Worm (Caenorhabditis elegans) whole organism, L4 larva: ENCODE measurements around the gene F44F4.15.
A peak's percentile ranks its signal among the peaks of the same experiment; 100 is the strongest.

ENCODE experiments used
- F26F4.8 ChIP-seq: fragments of 200-800 bp; sonication (Bioruptor generic); conservative IDR thresholded peaks from 2 replicates; pipeline ENCODE4 v1.3.6; 2022; ENCODE audit warnings: missing genetic modification characterization, missing compliant biosample characterization
- F44E2.7 ChIP-seq: fragments of 200-800 bp; sonication (Bioruptor generic); IDR thresholded peaks from 2 replicates; pipeline ENCODE4 v2.1.2; 2022; ENCODE audit warnings: missing genetic modification characterization, missing compliant biosample characterization
- T20F7.1 ChIP-seq: fragments of 200-800 bp; sonication (Bioruptor generic); optimal IDR thresholded peaks from 2 replicates; lab custom pipeline; 2018; ENCODE audit warnings: mild to moderate bottlenecking, missing genetic modification characterization, missing compliant biosample characterization
- Y105C5A.15 ChIP-seq: fragments of 200-800 bp; sonication (Bioruptor generic); IDR thresholded peaks from 2 replicates; pipeline ENCODE4 v1.3.6; 2022; ENCODE audit warnings: missing genetic modification characterization, missing compliant biosample characterization
- ZK337.2 ChIP-seq: fragments of 200-800 bp; sonication (Bioruptor generic); IDR thresholded peaks from 2 replicates; pipeline ENCODE4 v1.3.6; 2022; ENCODE audit warnings: missing genetic modification reagents, missing genetic modification characterization, missing compliant biosample characterization
- ZK546.5 ChIP-seq, 2 experiments: sonication (generic microtip); optimal IDR thresholded peaks; 2 replicates each; lab custom pipeline; 2017; ENCODE audit warnings: missing biosample characterization in 2 of 2, missing genetic modification characterization in 2 of 2
- aha-1 ChIP-seq: fragments of 150-350 bp; peaks from one replicate; lab custom pipeline; 2014; ENCODE audit warnings: missing biosample characterization, missing genetic modification characterization
- aly-2 ChIP-seq: sonication (generic microtip); optimal IDR thresholded peaks from 2 replicates; lab custom pipeline; 2018; ENCODE audit warnings: missing biosample characterization, missing genetic modification characterization
- ama-1 ChIP-seq: fragments of 150-350 bp; optimal IDR thresholded peaks from 2 replicates; lab custom pipeline; 2014; ENCODE audit warnings: inconsistent platforms, mixed read lengths
- attf-4 ChIP-seq: sonication (generic microtip); optimal IDR thresholded peaks from 3 replicates; lab custom pipeline; 2017; ENCODE audit warnings: missing biosample characterization, missing genetic modification characterization
- ceh-20 ChIP-seq: fragments of 200-800 bp; sonication (Bioruptor generic); IDR thresholded peaks from 2 replicates; pipeline ENCODE4 v1.3.6; 2022; ENCODE audit warnings: missing genetic modification reagents, missing genetic modification characterization, missing compliant biosample characterization
- ceh-44 ChIP-seq: fragments of 200-800 bp; sonication (Bioruptor generic); IDR thresholded peaks from 2 replicates; pipeline ENCODE4 v1.3.6; 2022; ENCODE audit warnings: missing genetic modification reagents, missing genetic modification characterization, missing compliant biosample characterization
- cey-2 ChIP-seq: sonication (generic microtip); optimal IDR thresholded peaks from 3 replicates; lab custom pipeline; 2017; ENCODE audit warnings: missing genetic modification characterization, mild to moderate bottlenecking, missing compliant biosample characterization, antibody characterized with exemption, borderline replicate concordance; ENCODE audit not compliant: insufficient read depth
- daf-16 ChIP-seq, 3 experiments: sonication (generic microtip); optimal IDR thresholded peaks; 2 replicates each; lab custom pipeline; 2016 to 2017; ENCODE audit warnings: missing genetic modification characterization in 3 of 3, missing genetic modification reagents in 3 of 3, mild to moderate bottlenecking in 2 of 3, missing compliant biosample characterization in 2 of 3, missing biosample characterization in 1 of 3, moderate library complexity in 1 of 3
- daf-8 ChIP-seq: fragments of 200-800 bp; sonication (Bioruptor generic); IDR thresholded peaks from 2 replicates; pipeline ENCODE4 v1.3.6; 2022; ENCODE audit warnings: missing genetic modification characterization, missing compliant biosample characterization
- duxl-1 ChIP-seq: sonication (generic microtip); optimal IDR thresholded peaks from 2 replicates; lab custom pipeline; 2016; ENCODE audit warnings: mild to moderate bottlenecking, missing genetic modification characterization, moderate library complexity, missing compliant biosample characterization; ENCODE audit not compliant: poor library complexity
- dve-1 ChIP-seq: sonication (generic microtip); optimal IDR thresholded peaks from 2 replicates; lab custom pipeline; 2017; ENCODE audit warnings: antibody characterized with exemption, mild to moderate bottlenecking, missing genetic modification characterization, missing compliant biosample characterization; ENCODE audit not compliant: insufficient read depth
- egl-27 ChIP-seq: sonication (generic microtip); optimal IDR thresholded peaks from 3 replicates; lab custom pipeline; 2017; ENCODE audit warnings: missing biosample characterization, missing genetic modification reagents, missing genetic modification characterization
- hif-1 ChIP-seq, 2 experiments: sonication (generic microtip); optimal IDR thresholded peaks; 2 replicates each; lab custom pipeline; 2016 to 2017; ENCODE audit warnings: missing compliant biosample characterization in 2 of 2, missing genetic modification characterization in 2 of 2, missing genetic modification reagents in 2 of 2, missing genotype in 2 of 2, mild to moderate bottlenecking in 1 of 2
- hlh-30 ChIP-seq: sonication (generic microtip); optimal IDR thresholded peaks from 2 replicates; lab custom pipeline; 2017; ENCODE audit warnings: antibody characterized with exemption, mild to moderate bottlenecking, missing genetic modification characterization, missing compliant biosample characterization; ENCODE audit not compliant: insufficient read depth
- lim-7 ChIP-seq: fragments of 200-800 bp; sonication (Bioruptor generic); IDR thresholded peaks from 2 replicates; pipeline ENCODE4 v1.3.6; 2022; ENCODE audit warnings: missing genetic modification characterization, missing compliant biosample characterization
- lin-1 ChIP-seq: fragments of 200-800 bp; sonication (Bioruptor generic); IDR thresholded peaks from 2 replicates; pipeline ENCODE4 v1.3.6; 2022; ENCODE audit warnings: missing genetic modification reagents, missing genetic modification characterization, missing compliant biosample characterization
- lin-13 ChIP-seq: fragments of 150-350 bp; optimal IDR thresholded peaks from 2 replicates; lab custom pipeline; 2014; ENCODE audit warnings: missing biosample characterization, missing genetic modification reagents, missing genetic modification characterization
- lin-38 ChIP-seq: fragments of 200-800 bp; sonication (Bioruptor generic); IDR thresholded peaks from 2 replicates; pipeline ENCODE4 v1.3.6; 2022; ENCODE audit warnings: missing genetic modification reagents, missing genetic modification characterization, missing compliant biosample characterization
- lir-3 ChIP-seq: sonication (generic microtip); optimal IDR thresholded peaks from 2 replicates; lab custom pipeline; 2016; ENCODE audit warnings: mild to moderate bottlenecking, missing genetic modification characterization, missing compliant biosample characterization
- madf-5 ChIP-seq, 2 experiments: fragments of 200-800 bp; sonication (Bioruptor generic); IDR thresholded peaks; 2 replicates each; pipeline ENCODE4 v1.3.6; 2022; ENCODE audit warnings: missing compliant biosample characterization in 2 of 2, missing genetic modification characterization in 2 of 2
- madf-9 ChIP-seq: fragments of 200-800 bp; sonication (Bioruptor generic); conservative IDR thresholded peaks from 2 replicates; pipeline ENCODE4 v1.3.6; 2022; ENCODE audit warnings: missing genetic modification reagents, missing genetic modification characterization, missing compliant biosample characterization
- mep-1 ChIP-seq: fragments of 150-350 bp; sonication (generic microtip); optimal IDR thresholded peaks from 3 replicates; lab custom pipeline; 2014; ENCODE audit warnings: missing biosample characterization, missing genetic modification characterization
- mes-2 ChIP-seq: sonication (generic microtip); optimal IDR thresholded peaks from 2 replicates; lab custom pipeline; 2016; ENCODE audit warnings: missing genotype, mild to moderate bottlenecking, missing genetic modification characterization, missing compliant biosample characterization; ENCODE audit not compliant: poor library complexity, severe bottlenecking
- nhr-11 ChIP-seq: fragments of 150-350 bp; optimal IDR thresholded peaks from 2 replicates; lab custom pipeline; 2014; ENCODE audit warnings: missing biosample characterization, missing genetic modification characterization
- nhr-28 ChIP-seq: fragments of 150-350 bp; optimal IDR thresholded peaks from 2 replicates; lab custom pipeline; 2014; ENCODE audit warnings: missing biosample characterization, missing genetic modification characterization
- nhr-41 ChIP-seq: fragments of 200-800 bp; sonication (Bioruptor generic); IDR thresholded peaks from 2 replicates; pipeline ENCODE4 v1.3.6; 2022; ENCODE audit warnings: missing genetic modification reagents, missing genetic modification characterization, missing compliant biosample characterization
- nhr-42 ChIP-seq: fragments of 200-800 bp; sonication (Bioruptor generic); IDR thresholded peaks from 2 replicates; pipeline ENCODE4 v1.3.6; 2022; ENCODE audit warnings: missing genetic modification characterization, missing compliant biosample characterization
- nhr-48 ChIP-seq: sonication (generic microtip); optimal IDR thresholded peaks from 2 replicates; lab custom pipeline; 2016; ENCODE audit warnings: mild to moderate bottlenecking, missing genetic modification characterization, missing compliant biosample characterization
- nhr-6 ChIP-seq: fragments of 150-350 bp; optimal IDR thresholded peaks from 2 replicates; lab custom pipeline; 2014; ENCODE audit warnings: missing biosample characterization, missing genetic modification characterization
- nhr-77 ChIP-seq: fragments of 150-350 bp; optimal IDR thresholded peaks from 2 replicates; lab custom pipeline; 2014; ENCODE audit warnings: missing biosample characterization, missing genetic modification characterization
- pqm-1 ChIP-seq: sonication (generic microtip); optimal IDR thresholded peaks from 2 replicates; lab custom pipeline; 2017; ENCODE audit warnings: missing biosample characterization, missing genetic modification characterization
- rbr-2 ChIP-seq: sonication (generic microtip); optimal IDR thresholded peaks from 2 replicates; lab custom pipeline; 2016; ENCODE audit warnings: missing genotype, missing genetic modification characterization, missing compliant biosample characterization
- saeg-2 ChIP-seq: fragments of 200-800 bp; sonication (Bioruptor generic); IDR thresholded peaks from 2 replicates; pipeline ENCODE4 v1.3.6; 2022; ENCODE audit warnings: missing genetic modification reagents, missing genetic modification characterization, missing compliant biosample characterization
- sdz-12 ChIP-seq: fragments of 200-800 bp; sonication (Bioruptor generic); optimal IDR thresholded peaks from 2 replicates; lab custom pipeline; 2018; ENCODE audit warnings: mild to moderate bottlenecking, missing genetic modification characterization, missing compliant biosample characterization
- set-16 ChIP-seq: fragments of 200-800 bp; sonication (Bioruptor generic); IDR thresholded peaks from 2 replicates; pipeline ENCODE4 v1.3.6; 2022; ENCODE audit warnings: missing genetic modification reagents, missing genetic modification characterization, missing compliant biosample characterization
- snpc-1.2 ChIP-seq: fragments of 200-800 bp; sonication (Bioruptor generic); IDR thresholded peaks from 2 replicates; pipeline ENCODE4 v1.3.6; 2022; ENCODE audit warnings: missing genetic modification reagents, missing genetic modification characterization, missing compliant biosample characterization
- snpc-4 ChIP-seq: fragments of 150-350 bp; optimal IDR thresholded peaks from 2 replicates; lab custom pipeline; 2014; ENCODE audit warnings: missing biosample characterization, missing genetic modification characterization
- tag-97 ChIP-seq: fragments of 200-800 bp; sonication (Bioruptor generic); IDR thresholded peaks from 2 replicates; pipeline ENCODE4 v1.3.6; 2022; ENCODE audit warnings: missing genetic modification characterization, missing compliant biosample characterization
- tra-1 ChIP-seq: fragments of 200-800 bp; sonication (Bioruptor generic); IDR thresholded peaks from 2 replicates; pipeline ENCODE4 v1.3.6; 2022; ENCODE audit warnings: missing genetic modification reagents, missing genetic modification characterization, missing compliant biosample characterization
- unc-39 ChIP-seq: sonication (generic microtip); optimal IDR thresholded peaks from 2 replicates; lab custom pipeline; 2017; ENCODE audit warnings: missing biosample characterization, missing genetic modification characterization
- zag-1 ChIP-seq: fragments of 150-350 bp; optimal IDR thresholded peaks from 2 replicates; lab custom pipeline; 2014; ENCODE audit warnings: missing biosample characterization, missing genetic modification characterization
- zfp-2 ChIP-seq: sonication (generic microtip); optimal IDR thresholded peaks from 2 replicates; lab custom pipeline; 2016; ENCODE audit warnings: mild to moderate bottlenecking, missing genetic modification characterization, missing compliant biosample characterization
- zip-11 ChIP-seq: fragments of 200-800 bp; sonication (Bioruptor generic); IDR thresholded peaks from 2 replicates; pipeline ENCODE4 v1.3.6; 2022; ENCODE audit warnings: missing genetic modification characterization, missing compliant biosample characterization
- ztf-7 ChIP-seq: fragments of 150-350 bp; optimal IDR thresholded peaks from 2 replicates; lab custom pipeline; 2014; ENCODE audit warnings: missing biosample characterization, missing genetic modification characterization

Gene F44F4.15

DNA sequence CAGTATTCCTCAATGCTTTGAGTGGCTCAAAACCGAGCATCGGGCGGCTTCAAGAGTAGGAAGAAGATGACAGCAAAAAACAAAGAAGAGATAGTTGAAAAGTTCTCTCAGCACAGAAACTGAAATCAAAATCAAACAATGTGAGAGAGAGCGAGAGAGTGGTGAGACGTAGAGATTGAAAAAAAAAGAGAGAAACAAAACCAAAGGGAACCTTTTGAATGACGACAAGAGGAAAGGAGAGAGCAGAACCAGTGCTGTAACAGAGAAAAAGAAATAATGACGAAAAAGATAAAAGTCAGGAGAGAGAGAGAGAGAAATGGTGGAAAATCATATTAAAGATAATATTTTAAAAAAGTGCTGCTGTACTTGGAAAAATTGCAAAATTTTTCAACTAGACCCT lies 47.2 kb upstream of the F44F4.15 start (continued):
- TF ChIP-seq F44E2.7 (GFP tag; lab: Robert Waterston, UW) (no peak), madf-5 (GFP tag; IDR thresholded peaks at IDR 0.05; lab: Robert Waterston, UW) (no peak), lin-13 (GFP tag; lab: Kevin White, UChicago) (no peak), duxl-1 (no peak), nhr-28 (tag; lab: Kevin White, UChicago) (peak; percentile 43), mep-1 (tag; lab: Kevin White, UChicago) (peak; percentile 29), dve-1 (peak; percentile 82), zag-1 (tag; lab: Kevin White, UChicago) (no peak), nhr-48 (tag; lab: Kevin White, UChicago) (no peak), Y105C5A.15 (GFP tag; lab: Robert Waterston, UW) (no peak), nhr-11 (no peak), hlh-30 (tag; lab: Kevin White, UChicago) (peak; percentile 6), pqm-1 (peak; percentile 31), cey-2 (tag; lab: Kevin White, UChicago) (no peak), aha-1 (tag; lab: Kevin White, UChicago) (no peak), attf-4 (tag; lab: Kevin White, UChicago) (no peak), ceh-20 (GFP tag; lab: Robert Waterston, UW) (no peak), egl-27 (no peak), zip-11 (GFP tag; lab: Robert Waterston, UW) (no peak), aly-2 (no peak), lin-1 (GFP tag; lab: Robert Waterston, UW) (no peak), nhr-41 (GFP tag; lab: Robert Waterston, UW) (no peak), ZK546.5 (tag; optimal IDR thresholded peaks at IDR 0.05; lab: Kevin White, UChicago) (no peak), tra-1 (no peak), lin-38 (GFP tag; lab: Robert Waterston, UW) (no peak)

DNA sequence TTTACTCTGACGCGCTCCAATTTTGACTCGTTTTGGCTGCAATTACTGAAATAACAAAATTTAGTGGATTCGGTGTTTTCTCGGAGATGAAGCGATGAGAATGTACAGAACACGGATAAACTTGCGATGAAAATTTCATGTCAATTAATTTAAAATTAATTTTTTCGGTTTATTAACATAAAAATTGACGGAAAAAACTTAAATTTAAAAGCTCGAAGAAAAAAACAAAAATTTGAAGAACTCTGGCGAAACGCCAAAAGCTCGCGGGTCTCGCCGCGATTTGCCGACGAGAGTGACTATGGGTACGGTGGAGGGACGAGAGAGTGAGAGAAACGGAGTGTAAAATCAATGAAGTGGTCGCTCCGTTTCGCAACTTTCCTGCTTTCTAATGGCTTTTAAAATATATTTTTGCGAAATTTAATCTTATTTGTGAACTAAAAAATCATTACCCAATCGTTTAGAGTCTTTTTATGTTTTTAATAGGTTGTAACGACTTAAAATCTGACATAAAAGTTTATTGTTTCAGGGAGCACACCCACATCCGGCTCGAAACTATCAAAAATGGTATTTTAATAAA lies 45.7 kb upstream of the F44F4.15 start, which contains the start of the genes gmps-1 and cap-2:
TSS of gene gmps-1 (minus strand) at position 51 of the 577 bp plus-strand sequence.
TSS of gene cap-2 (plus strand) at position 527 of the 577 bp plus-strand sequence.
- TF ChIP-seq rbr-2 (tag; lab: Kevin White, UChicago) (peak; percentile 95), mep-1 (tag; lab: Kevin White, UChicago) (peak; percentile 99), ZK337.2 (GFP tag; lab: Robert Waterston, UW) (peak; percentile 89), nhr-41 (GFP tag; lab: Robert Waterston, UW) (no peak), set-16 (GFP tag; lab: Robert Waterston, UW) (peak; percentile 74), snpc-4 (tag; lab: Kevin White, UChicago) (no peak), ceh-44 (GFP tag; lab: Robert Waterston, UW) (no peak), sdz-12 (GFP tag; lab: Kevin White, UChicago) (peak; percentile 33), hif-1 (tag; optimal IDR thresholded peaks at IDR 0.05; lab: Kevin White, UChicago) (peak; percentile 68 to 87), nhr-42 (peak; percentile 94), saeg-2 (GFP tag; lab: Robert Waterston, UW) (peak; percentile 91), zfp-2 (tag; lab: Kevin White, UChicago) (peak; percentile 74), lir-3 (peak; percentile 55), F26F4.8 (GFP tag; lab: Robert Waterston, UW) (no peak), ztf-7 (tag; lab: Kevin White, UChicago) (peak; percentile 92), nhr-6 (tag; lab: Kevin White, UChicago) (peak; percentile 93), attf-4 (tag; lab: Kevin White, UChicago) (no peak), lim-7 (GFP tag; lab: Robert Waterston, UW) (no peak), T20F7.1 (GFP tag; lab: Kevin White, UChicago) (peak; percentile 89), mes-2 (tag; lab: Kevin White, UChicago) (peak; percentile 96), daf-16 (GFP tag; optimal IDR thresholded peaks at IDR 0.05; lab: Kevin White, UChicago) (peak; percentile 42 to 91), daf-16 (tag; optimal IDR thresholded peaks at IDR 0.05; lab: Kevin White, UChicago) (peak; percentile 60), ama-1 (lab: Kevin White, UChicago) (peak; percentile 54), nhr-77 (tag; lab: Kevin White, UChicago) (peak; percentile 96), daf-8 (GFP tag; lab: Robert Waterston, UW) (no peak), tag-97 (GFP tag; lab: Robert Waterston, UW) (0 out of 2 replicates have a peak, but pooled peaks have one; percentile 13), Y105C5A.15 (GFP tag; lab: Robert Waterston, UW) (peak; percentile 56; the same call in 1 of the 2 replicates), madf-9 (GFP tag; lab: Robert Waterston, UW) (peak; percentile 88), unc-39 (tag; lab: Kevin White, UChicago) (no peak), egl-27 (no peak), snpc-1.2 (GFP tag; lab: Robert Waterston, UW) (peak; percentile 75)
